Fruit fly (Drosophila melanogaster) whole organism, prepupa: ENCODE data around the gene nAChRbeta3.
A peak's percentile ranks its signal among the peaks of the same experiment; 100 is the strongest.

Source experiments
- Blimp-1 ChIP-seq: fragments of 200-800 bp; sonication (Bioruptor generic); optimal IDR thresholded peaks from 3 replicates; lab custom pipeline; 2017; ENCODE audit warnings: missing biosample characterization, missing genetic modification characterization, mild to moderate bottlenecking, moderate library complexity, missing genetic modification reagents
- CG10669 ChIP-seq: fragments of 200-800 bp; sonication (Bioruptor generic); optimal IDR thresholded peaks from 3 replicates; lab custom pipeline; 2018; ENCODE audit warnings: missing biosample characterization, mild to moderate bottlenecking, missing genetic modification characterization, moderate library complexity
- CG11902 ChIP-seq: fragments of 200-800 bp; sonication (Bioruptor generic); optimal IDR thresholded peaks from 3 replicates; lab custom pipeline; 2016; ENCODE audit warnings: missing biosample characterization, missing genetic modification characterization
- CG15336 ChIP-seq: fragments of 200-800 bp; sonication (Bioruptor generic); IDR thresholded peaks from 2 replicates; pipeline ENCODE4 v1.3.6; 2022; ENCODE audit warnings: missing biosample characterization, missing genetic modification characterization
- CG1621 ChIP-seq: fragments of 200-800 bp; sonication (Bioruptor generic); optimal IDR thresholded peaks from 3 replicates; lab custom pipeline; 2018; ENCODE audit warnings: missing biosample characterization, mild to moderate bottlenecking, missing genetic modification characterization
- CG3032 ChIP-seq: fragments of 200-800 bp; optimal IDR thresholded peaks from 2 replicates; lab custom pipeline; 2019; ENCODE audit warnings: missing biosample characterization, mild to moderate bottlenecking, missing genetic modification characterization, moderate library complexity
- CG32006 ChIP-seq: fragments of 200-800 bp; sonication (Bioruptor generic); optimal IDR thresholded peaks from 3 replicates; lab custom pipeline; 2017; ENCODE audit warnings: missing biosample characterization, mild to moderate bottlenecking, missing genetic modification characterization
- CG34406 ChIP-seq: fragments of 200-800 bp; sonication (Bioruptor generic); optimal IDR thresholded peaks from 3 replicates; lab custom pipeline; 2016; ENCODE audit warnings: missing biosample characterization, missing genetic modification characterization
- CG3919 ChIP-seq: fragments of 200-800 bp; sonication (Bioruptor generic); optimal IDR thresholded peaks from 3 replicates; lab custom pipeline; 2016; ENCODE audit warnings: missing biosample characterization, missing genetic modification characterization
- CG6163 ChIP-seq: fragments of 200-800 bp; sonication (Bioruptor generic); IDR thresholded peaks from 3 replicates; pipeline ENCODE4 v1.3.6; 2022; ENCODE audit warnings: missing biosample characterization, missing genetic modification characterization
- CG6276 ChIP-seq: fragments of 200-800 bp; sonication (Bioruptor generic); optimal IDR thresholded peaks from 2 replicates; lab custom pipeline; 2017; ENCODE audit warnings: missing biosample characterization, mild to moderate bottlenecking, missing genetic modification characterization
- CG6792 ChIP-seq: fragments of 200-800 bp; sonication (Bioruptor generic); optimal IDR thresholded peaks from 3 replicates; lab custom pipeline; 2016; ENCODE audit warnings: missing biosample characterization, missing genetic modification characterization
- CG6808 ChIP-seq: fragments of 200-800 bp; sonication (Bioruptor generic); optimal IDR thresholded peaks from 3 replicates; lab custom pipeline; 2017; ENCODE audit warnings: missing biosample characterization, missing genetic modification characterization, mild to moderate bottlenecking, moderate library complexity, missing genetic modification reagents
- CG6854 ChIP-seq: fragments of 200-800 bp; sonication (Bioruptor generic); optimal IDR thresholded peaks from 2 replicates; lab custom pipeline; 2017; ENCODE audit warnings: missing biosample characterization, mild to moderate bottlenecking, missing genetic modification characterization
- CG8119 ChIP-seq: fragments of 200-800 bp; sonication (Bioruptor generic); IDR thresholded peaks from 3 replicates; pipeline ENCODE4 v1.3.6; 2022; ENCODE audit warnings: missing biosample characterization, missing genetic modification characterization
- CG8319 ChIP-seq: fragments of 200-800 bp; sonication (Bioruptor generic); optimal IDR thresholded peaks from 3 replicates; lab custom pipeline; 2016; ENCODE audit warnings: missing biosample characterization, missing genetic modification characterization
- CG8632 ChIP-seq: fragments of 200-800 bp; sonication (Bioruptor generic); optimal IDR thresholded peaks from 3 replicates; lab custom pipeline; 2016; ENCODE audit warnings: missing biosample characterization, missing genetic modification characterization
- CG9139 ChIP-seq: fragments of 200-800 bp; sonication (Bioruptor generic); optimal IDR thresholded peaks from 3 replicates; lab custom pipeline; 2017; ENCODE audit warnings: missing biosample characterization, mild to moderate bottlenecking, missing genetic modification characterization
- Eip75B ChIP-seq: fragments of 200-800 bp; sonication (Bioruptor generic); optimal IDR thresholded peaks from 3 replicates; lab custom pipeline; 2016; ENCODE audit warnings: missing biosample characterization, missing genetic modification characterization
- Eip78C ChIP-seq: fragments of 200-800 bp; sonication (Bioruptor generic); peaks from one replicate; lab custom pipeline; 2016; ENCODE audit warnings: missing biosample characterization, missing genetic modification characterization
- Eip93F ChIP-seq: fragments of 200-800 bp; sonication (Bioruptor generic); optimal IDR thresholded peaks from 2 replicates; lab custom pipeline; 2016; ENCODE audit warnings: missing biosample characterization, mild to moderate bottlenecking, missing genetic modification characterization
- Ets21C ChIP-seq: fragments of 200-800 bp; sonication (Bioruptor generic); optimal IDR thresholded peaks from 3 replicates; lab custom pipeline; 2016; ENCODE audit warnings: missing biosample characterization, missing genetic modification characterization
- Ets96B ChIP-seq: fragments of 200-800 bp; optimal IDR thresholded peaks from 2 replicates; lab custom pipeline; 2019; ENCODE audit warnings: missing biosample characterization, mild to moderate bottlenecking, missing genetic modification characterization, moderate library complexity
- Gug ChIP-seq: fragments of 200-800 bp; sonication (Bioruptor generic); IDR thresholded peaks from 2 replicates; pipeline ENCODE4 v1.3.6; 2022; ENCODE audit warnings: missing biosample characterization, missing genetic modification characterization
- Hr38 ChIP-seq: sonication (Bioruptor generic); optimal IDR thresholded peaks from 2 replicates; lab custom pipeline; 2016; ENCODE audit warnings: missing biosample characterization, missing genetic modification characterization
- Hr39 ChIP-seq: fragments of 200-800 bp; sonication (Bioruptor generic); optimal IDR thresholded peaks from 2 replicates; lab custom pipeline; 2016; ENCODE audit warnings: missing biosample characterization, missing genetic modification characterization
- Hr4 ChIP-seq: fragments of 200-800 bp; sonication (Bioruptor generic); optimal IDR thresholded peaks from 3 replicates; lab custom pipeline; 2016; ENCODE audit warnings: missing biosample characterization, missing genetic modification characterization
- Lpt ChIP-seq: fragments of 200-800 bp; sonication (Bioruptor generic); optimal IDR thresholded peaks from 3 replicates; lab custom pipeline; 2016; ENCODE audit warnings: missing biosample characterization, missing genetic modification characterization
- Met ChIP-seq: fragments of 200-800 bp; sonication (Bioruptor generic); optimal IDR thresholded peaks from 3 replicates; lab custom pipeline; 2016; ENCODE audit warnings: missing biosample characterization, missing genetic modification characterization
- OdsH ChIP-seq: fragments of 200-800 bp; sonication (Bioruptor generic); optimal IDR thresholded peaks from 3 replicates; lab custom pipeline; 2016; ENCODE audit warnings: missing biosample characterization, missing genetic modification characterization
- Smox ChIP-seq: fragments of 200-800 bp; sonication (Bioruptor generic); optimal IDR thresholded peaks from 3 replicates; lab custom pipeline; 2016; ENCODE audit warnings: missing biosample characterization, missing genetic modification characterization
- Sox102F ChIP-seq: fragments of 200-800 bp; sonication (Bioruptor generic); optimal IDR thresholded peaks from 2 replicates; lab custom pipeline; 2016; ENCODE audit warnings: missing biosample characterization, mild to moderate bottlenecking, missing genetic modification characterization
- Sox15 ChIP-seq: fragments of 200-800 bp; sonication (Bioruptor generic); optimal IDR thresholded peaks from 3 replicates; lab custom pipeline; 2016; ENCODE audit warnings: missing biosample characterization, missing genetic modification characterization
- achi ChIP-seq: fragments of 200-800 bp; sonication (Bioruptor generic); optimal IDR thresholded peaks from 3 replicates; lab custom pipeline; 2016; ENCODE audit warnings: missing biosample characterization, missing genetic modification characterization
- cyc ChIP-seq: fragments of 200-800 bp; sonication (Bioruptor generic); optimal IDR thresholded peaks from 3 replicates; lab custom pipeline; 2016; ENCODE audit warnings: missing biosample characterization, missing genetic modification characterization
- dsx ChIP-seq: fragments of 200-800 bp; optimal IDR thresholded peaks from 3 replicates; lab custom pipeline; 2019; ENCODE audit warnings: missing biosample characterization, mild to moderate bottlenecking, missing genetic modification characterization, moderate library complexity; ENCODE audit not compliant: poor library complexity, severe bottlenecking
- eg ChIP-seq: fragments of 200-800 bp; sonication (Bioruptor generic); IDR thresholded peaks from 3 replicates; pipeline ENCODE4 v1.3.6; 2022; ENCODE audit warnings: missing biosample characterization, missing genetic modification characterization
- esn ChIP-seq: fragments of 200-800 bp; sonication (Bioruptor generic); optimal IDR thresholded peaks from 2 replicates; lab custom pipeline; 2016; ENCODE audit warnings: missing biosample characterization, mild to moderate bottlenecking, missing genetic modification characterization, moderate library complexity
- fd59A ChIP-seq: fragments of 200-800 bp; sonication (Bioruptor generic); optimal IDR thresholded peaks from 2 replicates; lab custom pipeline; 2017; ENCODE audit warnings: missing biosample characterization, mild to moderate bottlenecking, missing genetic modification characterization, missing genetic modification reagents
- fd85E ChIP-seq: fragments of 200-800 bp; sonication (Bioruptor generic); optimal IDR thresholded peaks from 3 replicates; lab custom pipeline; 2016; ENCODE audit warnings: missing biosample characterization, missing genetic modification characterization
- fkh ChIP-seq: fragments of 200-800 bp; sonication (Bioruptor generic); optimal IDR thresholded peaks from 3 replicates; lab custom pipeline; 2017; ENCODE audit warnings: missing biosample characterization, mild to moderate bottlenecking, missing genetic modification characterization, moderate library complexity
- lz ChIP-seq: fragments of 200-800 bp; sonication (Bioruptor generic); optimal IDR thresholded peaks from 3 replicates; lab custom pipeline; 2016; ENCODE audit warnings: missing biosample characterization, missing genetic modification characterization
- net ChIP-seq: fragments of 200-800 bp; sonication (Bioruptor generic); optimal IDR thresholded peaks from 3 replicates; lab custom pipeline; 2016; ENCODE audit warnings: missing biosample characterization, missing genetic modification characterization
- pdm3 ChIP-seq: fragments of 200-800 bp; sonication (Bioruptor generic); optimal IDR thresholded peaks from 3 replicates; lab custom pipeline; 2016; ENCODE audit warnings: missing biosample characterization, missing genetic modification characterization
- spab ChIP-seq: fragments of 200-800 bp; sonication (Bioruptor generic); optimal IDR thresholded peaks from 2 replicates; lab custom pipeline; 2017; ENCODE audit warnings: missing biosample characterization, mild to moderate bottlenecking, missing genetic modification characterization, missing genetic modification reagents
- ss ChIP-seq, 2 experiments: fragments of 200-800 bp; sonication (Bioruptor generic); optimal IDR thresholded peaks; 2 replicates in 1 of 2; 3 replicates in 1 of 2; lab custom pipeline; 2017 to 2018; ENCODE audit warnings: mild to moderate bottlenecking in 2 of 2, missing biosample characterization in 2 of 2, missing genetic modification characterization in 2 of 2, moderate library complexity in 1 of 2
- svp ChIP-seq: fragments of 200-800 bp; sonication (Bioruptor generic); peaks from one replicate; lab custom pipeline; 2016; ENCODE audit warnings: missing biosample characterization, missing genetic modification characterization
- topi ChIP-seq: fragments of 200-800 bp; sonication (Bioruptor generic); optimal IDR thresholded peaks from 3 replicates; lab custom pipeline; 2016; ENCODE audit warnings: missing biosample characterization, missing genetic modification characterization
- vri ChIP-seq: fragments of 200-800 bp; sonication (Bioruptor generic); optimal IDR thresholded peaks from 3 replicates; lab custom pipeline; 2016; ENCODE audit warnings: missing biosample characterization, mild to moderate bottlenecking, missing genetic modification characterization

The nAChRbeta3 gene

dm6 chr2L:523165-523835 is 21.6 kb upstream of the nAChRbeta3 start (continued):
- TF ChIP-seq Eip78C (GFP tag; lab: Kevin White, UChicago) = peak; percentile 55
- no peak for TF ChIP-seq fd85E
- TF ChIP-seq pdm3 = no peak

- TF ChIP-seq Lpt (GFP tag; lab: Kevin White, UChicago) (peak; percentile 31), Sox102F (GFP tag; lab: Kevin White, UChicago) (no peak), Hr4 (GFP tag; lab: Kevin White, UChicago) (peak; percentile 20), CG1621 (peak; percentile 69), Eip78C (GFP tag; lab: Kevin White, UChicago) (peak; percentile 66), CG6854 (GFP tag; lab: Kevin White, UChicago) (peak; percentile 46), CG8319 (GFP tag; lab: Kevin White, UChicago) (no peak), CG10669 (peak; percentile 35), Hr38 (no peak), achi (GFP tag; lab: Kevin White, UChicago) (no peak), fkh (GFP tag; lab: Kevin White, UChicago) (no peak), CG8119 (peak; percentile 43; the same call in 2 of the 3 replicates), CG15336 (GFP tag; lab: Robert Waterston, UW) (0 out of 2 replicates have a peak, but pooled peaks have one; percentile 38), CG11902 (GFP tag; lab: Kevin White, UChicago) (no peak), CG6276 (peak; percentile 70), fd59A (GFP tag; lab: Kevin White, UChicago) (no peak), cyc (no peak), CG6163 (peak; percentile 49; the same call in 2 of the 3 replicates), CG8632 (GFP tag; lab: Kevin White, UChicago) (no peak), CG9139 (GFP tag; lab: Kevin White, UChicago) (peak; percentile 69), CG3032 (tag; lab: Kevin White, UChicago) (peak; percentile 5), fd85E (no peak), svp (GFP tag; lab: Kevin White, UChicago) (peak; percentile 97), Eip93F (GFP tag; lab: Kevin White, UChicago) (no peak), esn (GFP tag; lab: Kevin White, UChicago) (no peak), dsx (peak; percentile 52), Ets21C (no peak), topi (GFP tag; lab: Kevin White, UChicago) (no peak), Met (no peak), net (GFP tag; lab: Kevin White, UChicago) (peak; percentile 8), ss (GFP tag; optimal IDR thresholded peaks at IDR 0.05; lab: Kevin White, UChicago) (peak; percentile 79 to 82), Sox15 (no peak), Ets96B (tag; lab: Kevin White, UChicago) (peak; percentile 13), Smox (GFP tag; lab: Kevin White, UChicago) (no peak), Hr39 (GFP tag; lab: Kevin White, UChicago) (no peak), vri (GFP tag; lab: Kevin White, UChicago) (no peak), OdsH (GFP tag; lab: Kevin White, UChicago) (peak; percentile 10), CG34406 (GFP tag; lab: Kevin White, UChicago) (no peak), CG6808 (GFP tag; lab: Kevin White, UChicago) (peak; percentile 68), CG6792 (GFP tag; lab: Kevin White, UChicago) (no peak), Eip75B (GFP tag; lab: Kevin White, UChicago) (no peak), CG3919 (GFP tag; lab: Kevin White, UChicago) (peak; percentile 31), CG32006 (GFP tag; lab: Kevin White, UChicago) (peak; percentile 47), lz (GFP tag; lab: Kevin White, UChicago) (no peak), eg (GFP tag; lab: Robert Waterston, UW) (0 out of 3 replicates have a peak, but pooled peaks have one; percentile 51), Blimp-1 (GFP tag; lab: Kevin White, UChicago) (no peak), Gug (GFP tag; lab: Robert Waterston, UW) (0 out of 2 replicates have a peak, but pooled peaks have one; percentile 24), spab (peak; percentile 55)
These were observed 20.4 kb upstream of the nAChRbeta3 start for dm6 chr2L:524515-524920.
